Worm (Caenorhabditis elegans) whole organism, L1 larva: ENCODE measurements around the gene F23H12.10.

Experiments
- C16A3.4 ChIP-seq: fragments of 150-350 bp; optimal IDR thresholded peaks from 2 replicates; lab custom pipeline; 2014; ENCODE audit warnings: missing biosample characterization, missing genetic modification characterization
- C34B4.2 ChIP-seq: sonication (generic microtip); optimal IDR thresholded peaks from 2 replicates; lab custom pipeline; 2017; ENCODE audit warnings: mild to moderate bottlenecking, missing genetic modification characterization, missing compliant biosample characterization
- alr-1 ChIP-seq: fragments of 200-800 bp; sonication (Bioruptor generic); optimal IDR thresholded peaks from 2 replicates; lab custom pipeline; 2018; ENCODE audit warnings: borderline replicate concordance, mild to moderate bottlenecking, missing genetic modification characterization, missing compliant biosample characterization
- blmp-1 ChIP-seq: fragments of 150-350 bp; optimal IDR thresholded peaks from 2 replicates; lab custom pipeline; 2014; ENCODE audit warnings: missing biosample characterization, missing genetic modification characterization
- ceh-90 ChIP-seq: sonication (generic microtip); optimal IDR thresholded peaks from 2 replicates; lab custom pipeline; 2016; ENCODE audit warnings: missing genetic modification characterization, missing compliant biosample characterization
- dpl-1 ChIP-seq, 3 experiments: fragments of 150-350 bp in 2 of 3; sonication (generic microtip) in 1 of 3; optimal IDR thresholded peaks; 2 replicates each; lab custom pipeline; 2014 to 2017; ENCODE audit warnings: missing biosample characterization in 3 of 3, missing genetic modification characterization in 3 of 3, missing genetic modification reagents in 3 of 3
- efl-1 ChIP-seq, 4 experiments: fragments of 150-350 bp; optimal IDR thresholded peaks in 3 of 4; peaks in 1 of 4; 1 replicate in 1 of 4; 2 replicates in 3 of 4; lab custom pipeline; 2014; ENCODE audit warnings: missing biosample characterization in 2 of 4, missing genetic modification characterization in 2 of 4, missing genetic modification reagents in 2 of 4
- egl-13 ChIP-seq: sonication (generic microtip); optimal IDR thresholded peaks from 2 replicates; lab custom pipeline; 2016; ENCODE audit warnings: missing genotype, missing genetic modification reagents, missing genetic modification characterization, missing compliant biosample characterization
- elt-2 ChIP-seq: sonication (generic microtip); optimal IDR thresholded peaks from 2 replicates; lab custom pipeline; 2016; ENCODE audit warnings: missing genetic modification characterization, mild to moderate bottlenecking, inconsistent platforms, missing compliant biosample characterization, missing genetic modification reagents
- ets-5 ChIP-seq: fragments of 200-800 bp; sonication (Bioruptor generic); IDR thresholded peaks from 2 replicates; pipeline ENCODE4 v1.3.6; 2022; ENCODE audit warnings: missing genetic modification characterization, missing compliant biosample characterization
- fkh-10 ChIP-seq: sonication (generic microtip); optimal IDR thresholded peaks from 2 replicates; lab custom pipeline; 2017; ENCODE audit warnings: missing biosample characterization, missing genetic modification reagents, missing genetic modification characterization
- fkh-8 ChIP-seq: sonication (generic microtip); optimal IDR thresholded peaks from 2 replicates; lab custom pipeline; 2016; ENCODE audit warnings: mild to moderate bottlenecking, missing genetic modification characterization, missing compliant biosample characterization
- hlh-4 ChIP-seq: sonication (generic microtip); optimal IDR thresholded peaks from 2 replicates; lab custom pipeline; 2016; ENCODE audit warnings: mild to moderate bottlenecking, missing genetic modification characterization, missing compliant biosample characterization
- hpl-2 ChIP-seq: fragments of 150-350 bp; optimal IDR thresholded peaks from 2 replicates; lab custom pipeline; 2014; ENCODE audit warnings: missing biosample characterization, missing genetic modification reagents, missing genetic modification characterization
- jun-1 ChIP-seq: fragments of 150-350 bp; optimal IDR thresholded peaks from 2 replicates; lab custom pipeline; 2014; ENCODE audit warnings: missing biosample characterization, missing genetic modification reagents, missing genetic modification characterization
- lin-14 ChIP-seq: fragments of 200-800 bp; sonication (Bioruptor generic); optimal IDR thresholded peaks from 2 replicates; lab custom pipeline; 2018; ENCODE audit warnings: mild to moderate bottlenecking, missing genetic modification characterization, moderate library complexity, missing compliant biosample characterization
- lir-3 ChIP-seq: sonication (generic microtip); optimal IDR thresholded peaks from 2 replicates; lab custom pipeline; 2016; ENCODE audit warnings: mild to moderate bottlenecking, missing genetic modification characterization, moderate library complexity, missing compliant biosample characterization; ENCODE audit not compliant: poor library complexity
- nhr-20 ChIP-seq: sonication (generic microtip); optimal IDR thresholded peaks from 2 replicates; lab custom pipeline; 2016; ENCODE audit warnings: mild to moderate bottlenecking, missing genetic modification characterization, missing compliant biosample characterization
- nhr-237 ChIP-seq: fragments of 150-350 bp; optimal IDR thresholded peaks from 2 replicates; lab custom pipeline; 2014; ENCODE audit warnings: missing biosample characterization, missing genetic modification characterization
- nhr-85 ChIP-seq: sonication (generic microtip); peaks from one replicate; lab custom pipeline; 2016; ENCODE audit warnings: missing genetic modification characterization, inconsistent platforms, missing compliant biosample characterization
- pax-3 ChIP-seq: fragments of 200-800 bp; sonication (Bioruptor generic); optimal IDR thresholded peaks from 2 replicates; lab custom pipeline; 2018; ENCODE audit warnings: mild to moderate bottlenecking, missing genetic modification characterization, moderate library complexity, missing compliant biosample characterization
- pqm-1 ChIP-seq: sonication (generic microtip); optimal IDR thresholded peaks from 3 replicates; lab custom pipeline; 2017; ENCODE audit warnings: missing biosample characterization, missing genetic modification characterization
- rnt-1 ChIP-seq: sonication (generic microtip); optimal IDR thresholded peaks from 2 replicates; lab custom pipeline; 2016; ENCODE audit warnings: mild to moderate bottlenecking, missing genetic modification characterization, moderate library complexity, missing compliant biosample characterization
- snpc-4 ChIP-seq: fragments of 150-350 bp; optimal IDR thresholded peaks from 2 replicates; lab custom pipeline; 2014; ENCODE audit warnings: missing biosample characterization, missing genetic modification characterization
- snu-23 ChIP-seq: sonication (generic microtip); optimal IDR thresholded peaks from 2 replicates; lab custom pipeline; 2016; ENCODE audit warnings: missing genetic modification characterization, missing compliant biosample characterization
- sup-37 ChIP-seq: fragments of 200-800 bp; sonication (Bioruptor generic); optimal IDR thresholded peaks from 2 replicates; lab custom pipeline; 2018; ENCODE audit warnings: mild to moderate bottlenecking, missing genetic modification characterization, missing compliant biosample characterization
- tbx-2 ChIP-seq: sonication (generic microtip); optimal IDR thresholded peaks from 2 replicates; lab custom pipeline; 2016; ENCODE audit warnings: missing genetic modification characterization, missing compliant biosample characterization
- unc-30 ChIP-seq: sonication (generic microtip); optimal IDR thresholded peaks from 2 replicates; lab custom pipeline; 2017; ENCODE audit warnings: missing biosample characterization, missing genetic modification characterization
- vab-15 ChIP-seq: sonication (generic microtip); optimal IDR thresholded peaks from 2 replicates; lab custom pipeline; 2017; ENCODE audit warnings: missing genotype, mild to moderate bottlenecking, missing genetic modification characterization, missing compliant biosample characterization
- xbp-1 ChIP-seq: sonication (generic microtip); optimal IDR thresholded peaks from 2 replicates; lab custom pipeline; 2016; ENCODE audit warnings: missing genetic modification characterization, missing compliant biosample characterization

The F23H12.10 gene

ce11 chrV:12386154-12386553 is 12.1 kb upstream of the F23H12.10 start, which contains the start of gene K01D12.15:
Gene K01D12.15 (plus strand): TSS chrV:12386454.
- TF ChIP-seq sup-37 (no peak), hlh-4 (no peak)

ce11 chrV:12377256-12377655 is 3.2 kb upstream of the F23H12.10 start, which contains the start of gene K01D12.1:
Gene K01D12.1 (plus strand): TSS chrV:12377556.
- TF ChIP-seq fkh-10 (no peak), ceh-90 (tag; lab: Kevin White, UChicago) (no peak), nhr-237 (tag; lab: Kevin White, UChicago) (no peak), elt-2 (tag; lab: Kevin White, UChicago) (no peak), lin-14 (no peak), snu-23 (no peak), fkh-8 (tag; lab: Kevin White, UChicago) (no peak)

ce11 chrV:12371386-12371785 is 2.7 kb downstream of the F23H12.10 start, which contains the start of gene F23H12.7:
Gene F23H12.7 (plus strand): TSS chrV:12371686.
- TF ChIP-seq jun-1 (tag; lab: Kevin White, UChicago) (no peak), C16A3.4 (tag; lab: Kevin White, UChicago) (no peak), lir-3 (no peak), nhr-20 (tag; lab: Kevin White, UChicago) (no peak), fkh-10 (no peak), blmp-1 (tag; lab: Kevin White, UChicago) (no peak), ets-5 (GFP tag; lab: Robert Waterston, UW) (no peak), pax-3 (no peak), nhr-85 (tag; lab: Kevin White, UChicago) (no peak), snpc-4 (tag; lab: Kevin White, UChicago) (no peak)
- TF ChIP-seq, all 84 proteins: peak for 0

- no peak for TF ChIP-seq lir-3
- TF ChIP-seq rnt-1 (tag; lab: Kevin White, UChicago) = no peak
- no peak for TF ChIP-seq pax-3
- TF ChIP-seq hpl-2 (GFP tag; lab: Kevin White, UChicago) = no peak
- TF ChIP-seq pqm-1 (tag; lab: Kevin White, UChicago) = no peak
- TF ChIP-seq vab-15 (tag; lab: Kevin White, UChicago) = no peak
These were observed 4.6 kb downstream of the F23H12.10 start, which contains the start of gene gcy-13 for ce11 chrV:12369437-12369836. Gene gcy-13 (minus strand): TSS chrV:12369537.

ce11 chrV:12365104-12365503 is 9.0 kb downstream of the F23H12.10 start, which contains the start of gene fipr-2:
Gene fipr-2 (plus strand): TSS chrV:12365348.
- TF ChIP-seq vab-15 (tag; lab: Kevin White, UChicago) (no peak), efl-1 (optimal IDR thresholded peaks at IDR 0.05; lab: Kevin White, UChicago) (no peak), efl-1 (GFP tag; optimal IDR thresholded peaks at IDR 0.05 in 1 of 2; lab: Kevin White, UChicago) (peak in 1 of 2 experiments; percentile 90)

- TF ChIP-seq C34B4.2 (tag; lab: Kevin White, UChicago) (no peak), hpl-2 (GFP tag; lab: Kevin White, UChicago) (no peak), xbp-1 (tag; lab: Kevin White, UChicago) (no peak), unc-30 (tag; lab: Kevin White, UChicago) (no peak), fkh-10 (no peak), ets-5 (GFP tag; lab: Robert Waterston, UW) (no peak), egl-13 (no peak), tbx-2 (tag; lab: Kevin White, UChicago) (no peak), jun-1 (tag; lab: Kevin White, UChicago) (no peak)
- TF ChIP-seq, all 84 proteins: peak for 0
These were observed 12.4 kb downstream of the F23H12.10 start, which contains the start of gene fipr-1 for ce11 chrV:12361644-12362043. Gene fipr-1 (minus strand): TSS chrV:12361744.

ce11 chrV:12358347-12358746 is 15.7 kb downstream of the F23H12.10 start, which contains the start of gene F23H12.5:
Gene F23H12.5 (plus strand): TSS chrV:12358647.
- TF ChIP-seq blmp-1 (tag; lab: Kevin White, UChicago) (no peak), alr-1 (tag; lab: Kevin White, UChicago) (no peak), nhr-85 (tag; lab: Kevin White, UChicago) (peak; percentile 27), dpl-1 (GFP tag; optimal IDR thresholded peaks at IDR 0.05; lab: Kevin White, UChicago) (no peak)
